Fruit fly (Drosophila melanogaster) whole organism, embryonic: ENCODE results near the gene Schip1.

Experiments
- Aef1 ChIP-seq: fragments of 200-800 bp; sonication (Bioruptor generic); IDR thresholded peaks from 3 replicates; pipeline ENCODE4 v1.3.6; 2022; ENCODE audit warnings: missing biosample characterization, missing genetic modification characterization
- Atf3 ChIP-seq: fragments of 200-800 bp; sonication (Bioruptor generic); optimal IDR thresholded peaks from 3 replicates; lab custom pipeline; 2016; ENCODE audit warnings: missing biosample characterization, missing genetic modification characterization
- Atf6 ChIP-seq: fragments of 200-800 bp; sonication (Bioruptor generic); IDR thresholded peaks from 2 replicates; pipeline ENCODE4 v1.3.6; 2022; ENCODE audit warnings: missing biosample characterization, missing genetic modification characterization
- Bteb2 ChIP-seq: fragments of 200-800 bp; sonication (Bioruptor generic); optimal IDR thresholded peaks from 2 replicates; lab custom pipeline; 2016; ENCODE audit warnings: missing biosample characterization, missing genetic modification characterization
- C15 ChIP-seq: fragments of 200-800 bp; sonication (Bioruptor generic); IDR thresholded peaks from 3 replicates; pipeline ENCODE4 v1.3.6; 2022; ENCODE audit warnings: missing biosample characterization, missing genetic modification characterization
- CG10462 ChIP-seq: fragments of 200-800 bp; sonication (Bioruptor generic); optimal IDR thresholded peaks from 2 replicates; lab custom pipeline; 2016; ENCODE audit warnings: missing biosample characterization, missing genetic modification characterization
- CG10654 ChIP-seq: fragments of 200-800 bp; sonication (Bioruptor generic); optimal IDR thresholded peaks from 2 replicates; lab custom pipeline; 2016; ENCODE audit warnings: missing biosample characterization, missing genetic modification characterization
- CG12155 ChIP-seq: fragments of 200-800 bp; sonication (Bioruptor generic); optimal IDR thresholded peaks from 3 replicates; lab custom pipeline; 2016; ENCODE audit warnings: missing biosample characterization, missing genetic modification characterization
- CG12391 ChIP-seq: fragments of 200-800 bp; sonication (Bioruptor generic); optimal IDR thresholded peaks from 3 replicates; lab custom pipeline; 2018; ENCODE audit warnings: missing biosample characterization, mild to moderate bottlenecking, missing genetic modification characterization, moderate library complexity
- CG14860 ChIP-seq: fragments of 200-800 bp; sonication (Bioruptor generic); IDR thresholded peaks from 3 replicates; pipeline ENCODE4 v1.3.6; 2022; ENCODE audit warnings: missing biosample characterization, missing genetic modification characterization; ENCODE audit not compliant: partially characterized antibody
- CG15073 ChIP-seq: fragments of 200-800 bp; sonication (Bioruptor generic); optimal IDR thresholded peaks from 2 replicates; lab custom pipeline; 2016; ENCODE audit warnings: missing biosample characterization, missing genetic modification characterization
- CG15479 ChIP-seq: fragments of 200-800 bp; sonication (Bioruptor generic); optimal IDR thresholded peaks from 3 replicates; lab custom pipeline; 2019; ENCODE audit warnings: missing biosample characterization, mild to moderate bottlenecking, missing genetic modification characterization, moderate library complexity
- CG17359 ChIP-seq: fragments of 200-800 bp; sonication (Bioruptor generic); optimal IDR thresholded peaks from 3 replicates; lab custom pipeline; 2018; ENCODE audit warnings: missing biosample characterization, mild to moderate bottlenecking, missing genetic modification characterization, moderate library complexity
- CG17612 ChIP-seq: fragments of 200-800 bp; sonication (Bioruptor generic); IDR thresholded peaks from 2 replicates; pipeline ENCODE4 v1.3.6; 2022; ENCODE audit warnings: missing biosample characterization, missing genetic modification characterization
- CG18011 ChIP-seq: fragments of 200-800 bp; sonication (Bioruptor generic); optimal IDR thresholded peaks from 2 replicates; lab custom pipeline; 2017; ENCODE audit warnings: missing biosample characterization, missing genetic modification characterization, mild to moderate bottlenecking, moderate library complexity, missing genotype
- CG18262 ChIP-seq: fragments of 200-800 bp; optimal IDR thresholded peaks from 3 replicates; lab custom pipeline; 2019; ENCODE audit warnings: missing biosample characterization, mild to moderate bottlenecking, missing genetic modification characterization, moderate library complexity
- CG2116 ChIP-seq: fragments of 200-800 bp; sonication (Bioruptor generic); optimal IDR thresholded peaks from 3 replicates; lab custom pipeline; 2018; ENCODE audit warnings: missing biosample characterization, mild to moderate bottlenecking, missing genetic modification characterization
- CG2199 ChIP-seq: fragments of 200-800 bp; sonication (Bioruptor generic); IDR thresholded peaks from 3 replicates; pipeline ENCODE4 v1.3.6; 2022; ENCODE audit warnings: missing biosample characterization, missing genetic modification characterization
- CG2712 ChIP-seq: fragments of 200-800 bp; optimal IDR thresholded peaks from 3 replicates; lab custom pipeline; 2019; ENCODE audit warnings: missing biosample characterization, mild to moderate bottlenecking, missing genetic modification characterization, moderate library complexity
- CG34224 ChIP-seq: fragments of 200-800 bp; sonication (Bioruptor generic); IDR thresholded peaks from 3 replicates; pipeline ENCODE4 v1.3.6; 2022; ENCODE audit warnings: missing biosample characterization, missing genetic modification characterization; ENCODE audit not compliant: partially characterized antibody
- CG34376 ChIP-seq: fragments of 200-800 bp; sonication (Bioruptor generic); optimal IDR thresholded peaks from 2 replicates; lab custom pipeline; 2018; ENCODE audit warnings: missing biosample characterization, mild to moderate bottlenecking, missing genetic modification characterization
- CG4360 ChIP-seq: fragments of 200-800 bp; sonication (Bioruptor generic); IDR thresholded peaks from 2 replicates; pipeline ENCODE4 v1.3.6; 2022; ENCODE audit warnings: missing biosample characterization, missing genetic modification characterization
- CG4820 ChIP-seq: fragments of 200-800 bp; sonication (Bioruptor generic); optimal IDR thresholded peaks from 3 replicates; lab custom pipeline; 2016; ENCODE audit warnings: missing biosample characterization, missing genetic modification characterization
- CG6791 ChIP-seq: fragments of 200-800 bp; sonication (Bioruptor generic); IDR thresholded peaks from 3 replicates; pipeline ENCODE4 v1.3.6; 2022; ENCODE audit warnings: missing biosample characterization, missing genetic modification characterization; ENCODE audit not compliant: partially characterized antibody
- CG8290 ChIP-seq, 3 experiments: fragments of 200-800 bp; sonication (Bioruptor generic); optimal IDR thresholded peaks; 2 replicates each; lab custom pipeline; 2016 to 2019; ENCODE audit warnings: missing biosample characterization in 3 of 3, missing genetic modification characterization in 3 of 3, mild to moderate bottlenecking in 2 of 3, moderate library complexity in 1 of 3
- CG9437 ChIP-seq: fragments of 200-800 bp; sonication (Bioruptor generic); optimal IDR thresholded peaks from 2 replicates; lab custom pipeline; 2018; ENCODE audit warnings: missing biosample characterization, mild to moderate bottlenecking, missing genetic modification characterization
- CG9876 ChIP-seq: fragments of 200-800 bp; sonication (Bioruptor generic); optimal IDR thresholded peaks from 2 replicates; lab custom pipeline; 2016; ENCODE audit warnings: missing biosample characterization, missing genetic modification characterization
- Hand ChIP-seq: fragments of 200-800 bp; sonication (Bioruptor generic); optimal IDR thresholded peaks from 2 replicates; lab custom pipeline; 2017; ENCODE audit warnings: mild to moderate bottlenecking, missing biosample characterization, missing genetic modification reagents, missing genetic modification characterization
- Lhr ChIP-seq: fragments of 200-800 bp; sonication (Bioruptor generic); optimal IDR thresholded peaks from 3 replicates; lab custom pipeline; 2017; ENCODE audit warnings: mild to moderate bottlenecking, missing biosample characterization, missing genetic modification reagents, missing genetic modification characterization
- Lpt ChIP-seq: fragments of >200 bp; optimal IDR thresholded peaks from 2 replicates; lab custom pipeline; 2018; ENCODE audit warnings: missing biosample characterization, missing genetic modification characterization
- MTF-1 ChIP-seq: fragments of 200-800 bp; sonication (Bioruptor generic); optimal IDR thresholded peaks from 2 replicates; lab custom pipeline; 2018; ENCODE audit warnings: missing biosample characterization, mild to moderate bottlenecking, missing genetic modification characterization, borderline replicate concordance
- Myb ChIP-seq: fragments of 200-800 bp; sonication (Bioruptor generic); optimal IDR thresholded peaks from 2 replicates; lab custom pipeline; 2016; ENCODE audit warnings: missing biosample characterization, missing genetic modification characterization
- Nf-YC ChIP-seq: fragments of 200-800 bp; optimal IDR thresholded peaks from 3 replicates; lab custom pipeline; 2019; ENCODE audit warnings: missing biosample characterization, mild to moderate bottlenecking, missing genetic modification characterization, moderate library complexity
- Oli ChIP-seq: fragments of 200-800 bp; sonication (Bioruptor generic); optimal IDR thresholded peaks from 2 replicates; lab custom pipeline; 2018; ENCODE audit warnings: missing biosample characterization, mild to moderate bottlenecking, missing genetic modification characterization, moderate library complexity
- Ravus ChIP-seq: fragments of 200-800 bp; sonication (Bioruptor generic); IDR thresholded peaks from 2 replicates; pipeline ENCODE4 v1.3.6; 2022; ENCODE audit warnings: missing biosample characterization, missing genetic modification characterization
- Taf1 ChIP-seq: fragments of 200-800 bp; sonication (Bioruptor generic); IDR thresholded peaks from 2 replicates; pipeline ENCODE4 v1.3.6; 2022; ENCODE audit warnings: missing biosample characterization, missing genetic modification characterization
- cad ChIP-seq: fragments of >200 bp; optimal IDR thresholded peaks from 2 replicates; lab custom pipeline; 2017; ENCODE audit warnings: missing biosample characterization, missing genetic modification characterization
- crol ChIP-seq: fragments of 200-800 bp; sonication (Bioruptor generic); IDR thresholded peaks from 2 replicates; pipeline ENCODE4 v1.3.6; 2022; ENCODE audit warnings: missing biosample characterization, missing genetic modification characterization
- dm ChIP-seq: fragments of 200-800 bp; sonication (Bioruptor generic); optimal IDR thresholded peaks from 3 replicates; lab custom pipeline; 2016; ENCODE audit warnings: missing biosample characterization, missing genetic modification characterization
- eve ChIP-seq, 2 experiments: fragments of >200 bp; optimal IDR thresholded peaks; 2 replicates each; lab custom pipeline; 2017; ENCODE audit warnings: missing biosample characterization in 2 of 2, missing genetic modification characterization in 2 of 2
- grau ChIP-seq: fragments of 200-800 bp; optimal IDR thresholded peaks from 3 replicates; lab custom pipeline; 2019; ENCODE audit warnings: missing biosample characterization, mild to moderate bottlenecking, missing genetic modification characterization, moderate library complexity
- jumu ChIP-seq: fragments of 200-800 bp; sonication (Bioruptor generic); optimal IDR thresholded peaks from 3 replicates; lab custom pipeline; 2016; ENCODE audit warnings: missing biosample characterization, missing genetic modification characterization
- kay ChIP-seq: fragments of 200-800 bp; sonication (Bioruptor generic); optimal IDR thresholded peaks from 2 replicates; lab custom pipeline; 2016; ENCODE audit warnings: missing biosample characterization, missing genetic modification characterization
- lmd ChIP-seq: fragments of 200-800 bp; sonication (Bioruptor generic); IDR thresholded peaks from 2 replicates; pipeline ENCODE4 v1.3.6; 2022; ENCODE audit warnings: missing biosample characterization, missing genetic modification characterization
- mam ChIP-seq: fragments of 200-800 bp; sonication (Bioruptor generic); optimal IDR thresholded peaks from 3 replicates; lab custom pipeline; 2016; ENCODE audit warnings: missing biosample characterization, missing genetic modification characterization
- org-1 ChIP-seq: fragments of 200-800 bp; sonication (Bioruptor generic); optimal IDR thresholded peaks from 2 replicates; lab custom pipeline; 2017; ENCODE audit warnings: missing biosample characterization, missing genetic modification characterization
- pho ChIP-seq: fragments of 200-800 bp; sonication (Bioruptor generic); optimal IDR thresholded peaks from 2 replicates; lab custom pipeline; 2016; ENCODE audit warnings: missing biosample characterization, missing genetic modification characterization
- phol ChIP-seq: fragments of 200-800 bp; sonication (Bioruptor generic); optimal IDR thresholded peaks from 3 replicates; lab custom pipeline; 2018; ENCODE audit warnings: missing biosample characterization, mild to moderate bottlenecking, missing genetic modification characterization, moderate library complexity
- slbo ChIP-seq: fragments of 200-800 bp; sonication (Bioruptor generic); IDR thresholded peaks from 2 replicates; pipeline ENCODE4 v1.3.6; 2022; ENCODE audit warnings: missing biosample characterization, missing genetic modification characterization
- sr ChIP-seq: fragments of 200-800 bp; sonication (Bioruptor generic); IDR thresholded peaks from 3 replicates; pipeline ENCODE4 v1.3.6; 2022; ENCODE audit warnings: missing biosample characterization, missing genetic modification characterization
- ttk ChIP-seq: fragments of 200-800 bp; sonication (Bioruptor generic); IDR thresholded peaks from 2 replicates; pipeline ENCODE4 v2.1.2; 2022; ENCODE audit warnings: missing biosample characterization, missing genetic modification characterization

The Schip1 gene

DNA sequence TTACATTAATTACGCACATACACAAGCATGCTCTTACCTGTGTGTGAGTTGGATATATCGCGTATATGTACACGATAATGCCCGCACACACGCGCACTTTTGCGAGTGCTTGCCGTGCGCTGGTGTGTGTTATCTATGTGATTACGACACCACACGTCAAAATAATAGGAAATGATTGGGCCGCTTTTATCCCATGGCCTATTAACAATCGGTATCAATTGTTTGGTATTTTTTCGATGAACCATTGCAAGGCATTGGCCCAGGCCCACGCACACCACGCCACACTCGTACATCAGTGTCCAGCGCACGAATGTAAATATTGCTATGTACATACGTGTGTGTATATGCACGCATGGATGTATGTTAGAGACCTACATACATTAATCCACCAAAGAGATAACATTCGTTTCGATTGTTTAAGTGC lies 4.0 kb upstream of the Schip1 start (continued):
- TF ChIP-seq slbo (GFP tag; lab: Robert Waterston, UW): peak; percentile 64
- TF ChIP-seq sr (GFP tag; lab: Robert Waterston, UW): no peak
- peak; percentile 24 for TF ChIP-seq Lhr (GFP tag; lab: Kevin White, UChicago)
- no peak for TF ChIP-seq lmd (GFP tag; lab: Robert Waterston, UW)
- peak; percentile 34 for TF ChIP-seq CG18011 (GFP tag; lab: Kevin White, UChicago)
- TF ChIP-seq Lpt: no peak
- no peak for TF ChIP-seq Aef1 (GFP tag; lab: Robert Waterston, UW)
- peak; percentile 54 for TF ChIP-seq jumu
- 0 out of 2 replicates have a peak, but pooled peaks have one; percentile 62 for TF ChIP-seq Atf6
- no peak for TF ChIP-seq CG15073
- no peak for TF ChIP-seq C15 (GFP tag; lab: Robert Waterston, UW)
- TF ChIP-seq mam (GFP tag; lab: Kevin White, UChicago): peak; percentile 50
- TF ChIP-seq CG10462 (GFP tag; lab: Kevin White, UChicago): no peak
- TF ChIP-seq ttk (GFP tag; lab: Robert Waterston, UW): no peak
- peak; percentile 41 for TF ChIP-seq CG18262 (tag; lab: Kevin White, UChicago)
- TF ChIP-seq CG17612 (GFP tag; lab: Robert Waterston, UW): no peak
- TF ChIP-seq Ravus: no peak
- peak; percentile 46 for TF ChIP-seq CG12391
- TF ChIP-seq CG2199: peak; percentile 86; the same call in 2 of the 3 replicates
- peak; percentile 59 for TF ChIP-seq CG17359
- peak; percentile 66 for TF ChIP-seq CG34224 (GFP tag; lab: Robert Waterston, UW)
- peak; percentile 99 for TF ChIP-seq CG34376 (GFP tag; lab: Kevin White, UChicago)
- TF ChIP-seq Nf-YC: peak; percentile 74
- no peak; the same call in 2 of the 3 replicates for TF ChIP-seq CG6791 (GFP tag; lab: Robert Waterston, UW)
- peak; percentile 36 for TF ChIP-seq Bteb2 (GFP tag; lab: Kevin White, UChicago)
- peak; percentile 14 for TF ChIP-seq CG10654 (GFP tag; lab: Kevin White, UChicago)
- no peak for TF ChIP-seq CG4360 (GFP tag; lab: Robert Waterston, UW)
- TF ChIP-seq kay (GFP tag; lab: Kevin White, UChicago): peak; percentile 90
- peak; percentile 74 for TF ChIP-seq MTF-1 (GFP tag; lab: Kevin White, UChicago)
- no peak for TF ChIP-seq CG9437
- no peak for TF ChIP-seq Atf3 (GFP tag; lab: Kevin White, UChicago)
- TF ChIP-seq eve (GFP tag; optimal IDR thresholded peaks at IDR 0.05; lab: Kevin White, UChicago): peak in 1 of 2 experiments; percentile 95
- peak; percentile 62 for TF ChIP-seq grau (tag; lab: Kevin White, UChicago)
- TF ChIP-seq CG2712: peak; percentile 56
- peak; percentile 9 for TF ChIP-seq Myb (GFP tag; lab: Kevin White, UChicago)
- TF ChIP-seq CG9876 (GFP tag; lab: Kevin White, UChicago): no peak
- TF ChIP-seq cad (GFP tag; lab: Kevin White, UChicago): no peak
- TF ChIP-seq Oli (tag; lab: Kevin White, UChicago): no peak
- TF ChIP-seq pho (GFP tag; lab: Kevin White, UChicago): peak; percentile 18
- peak; percentile 2 for TF ChIP-seq CG8290 (GFP tag; optimal IDR thresholded peaks at IDR 0.05; lab: Kevin White, UChicago)
- TF ChIP-seq CG8290 (tag; optimal IDR thresholded peaks at IDR 0.05; lab: Kevin White, UChicago): peak; percentile 75 to 91
- no peak for TF ChIP-seq phol (tag; lab: Kevin White, UChicago)
- no peak for TF ChIP-seq crol (GFP tag; lab: Robert Waterston, UW)
- TF ChIP-seq CG14860: no peak
- TF ChIP-seq CG4820 (GFP tag; lab: Kevin White, UChicago): peak; percentile 2
- TF ChIP-seq Taf1 (GFP tag; lab: Robert Waterston, UW): 0 out of 2 replicates have a peak, but pooled peaks have one; percentile 24
- TF ChIP-seq CG2116: no peak
- peak; percentile 50 for TF ChIP-seq dm (GFP tag; lab: Kevin White, UChicago)
- TF ChIP-seq org-1: no peak
- TF ChIP-seq Hand (GFP tag; lab: Kevin White, UChicago): peak; percentile 20
- TF ChIP-seq CG12155 (GFP tag; lab: Kevin White, UChicago): peak; percentile 7
- peak; percentile 73 for TF ChIP-seq CG15479 (GFP tag; lab: Kevin White, UChicago)
